Fruit fly (Drosophila melanogaster): ENCODE measurements around the gene Wnt4.

Gene Wnt4

dm6 chr2L:7258105-7258504, 18.9 kb downstream of the Wnt4 start (continued):
- TF ChIP-seq sima (GFP tag; optimal IDR thresholded peaks at IDR 0.05) (no peak), BtbVII (GFP tag; optimal IDR thresholded peaks at IDR 0.05) (peak; percentile 3), emc (GFP tag; optimal IDR thresholded peaks at IDR 0.05) (no peak), ci (GFP tag; IDR thresholded peaks at IDR 0.05) (peak; percentile 81), stc (GFP tag; IDR thresholded peaks at IDR 0.05) (no peak), zen2 (GFP tag; IDR thresholded peaks at IDR 0.05; ENCODE audit: partially characterized antibody) (no peak), ssp (GFP tag; IDR thresholded peaks at IDR 0.05) (peak; percentile 31; the same call in 1 of the 2 replicates), otp (GFP tag; IDR thresholded peaks at IDR 0.05) (no peak), CG12659 (GFP tag; optimal IDR thresholded peaks at IDR 0.05) (peak; percentile 24), CG31365 (tag; optimal IDR thresholded peaks at IDR 0.05) (no peak), CG2120 (GFP tag; optimal IDR thresholded peaks at IDR 0.05) (peak; percentile 50), Fer1 (GFP tag; optimal IDR thresholded peaks at IDR 0.05) (peak; percentile 32), CG1603 (tag; optimal IDR thresholded peaks at IDR 0.05) (peak; percentile 53), da (GFP tag; optimal IDR thresholded peaks at IDR 0.05) (peak; percentile 11), CG7271 (tag; optimal IDR thresholded peaks at IDR 0.05) (no peak), CoRest (tag; optimal IDR thresholded peaks at IDR 0.05) (peak; percentile 47), mam (GFP tag; optimal IDR thresholded peaks at IDR 0.05) (peak; percentile 55), pan (optimal IDR thresholded peaks at IDR 0.05) (no peak), pan (GFP tag; optimal IDR thresholded peaks at IDR 0.05 in 1 of 2, IDR thresholded peaks at IDR 0.05 in 1 of 2) (peak in 1 of 2 experiments; percentile 58), CG1529 (GFP tag; optimal IDR thresholded peaks at IDR 0.05) (no peak), pho (GFP tag; optimal IDR thresholded peaks at IDR 0.05) (peak; percentile 19), pros (GFP tag; optimal IDR thresholded peaks at IDR 0.05) (no peak), Awh (GFP tag; IDR thresholded peaks at IDR 0.05) (no peak), CG13296 (GFP tag; optimal IDR thresholded peaks at IDR 0.05) (no peak), CG10431 (GFP tag; optimal IDR thresholded peaks at IDR 0.05) (no peak), Taf1 (GFP tag; IDR thresholded peaks at IDR 0.05) (no peak), psq (GFP tag; optimal IDR thresholded peaks at IDR 0.05) (no peak), cas (GFP tag; IDR thresholded peaks at IDR 0.05) (no peak), NC2α (GFP tag; optimal IDR thresholded peaks at IDR 0.05) (no peak), phol (tag; optimal IDR thresholded peaks at IDR 0.05) (peak; percentile 46), CG14050 (GFP tag; IDR thresholded peaks at IDR 0.05) (peak; percentile 10; the same call in 1 of the 3 replicates), pnt (GFP tag; optimal IDR thresholded peaks at IDR 0.05) (peak; percentile 47), Doc2 (GFP tag; IDR thresholded peaks at IDR 0.05) (no peak), hkb (optimal IDR thresholded peaks at IDR 0.05) (no peak), hkb (GFP tag; IDR thresholded peaks at IDR 0.05) (no peak), CG4820 (GFP tag; optimal IDR thresholded peaks at IDR 0.05) (peak; percentile 35), corto (GFP tag; optimal IDR thresholded peaks at IDR 0.05) (no peak), Mrtf (GFP tag; IDR thresholded peaks at IDR 0.05) (peak; percentile 55; the same call in 2 of the 3 replicates), Dad (GFP tag; optimal IDR thresholded peaks at IDR 0.05) (no peak), CG17802 (tag; optimal IDR thresholded peaks at IDR 0.05) (peak; percentile 30), CG2199 (GFP tag; IDR thresholded peaks at IDR 0.05) (no peak), CG6254 (GFP tag; optimal IDR thresholded peaks at IDR 0.05) (no peak), Dbx (GFP tag; IDR thresholded peaks at IDR 0.05) (peak; percentile 47; the same call in 1 of the 3 replicates), CG12155 (GFP tag; optimal IDR thresholded peaks at IDR 0.05) (peak; percentile 14), CG3838 (GFP tag; optimal IDR thresholded peaks at IDR 0.05) (no peak), Stat92E (GFP tag; optimal IDR thresholded peaks at IDR 0.05) (no peak), hth (optimal IDR thresholded peaks at IDR 0.05) (no peak), fd102C (GFP tag; optimal IDR thresholded peaks at IDR 0.05) (no peak), ERR (GFP tag; optimal IDR thresholded peaks at IDR 0.05) (no peak), CG11696 (GFP tag; IDR thresholded peaks at IDR 0.05) (no peak), CG3065 (GFP tag; optimal IDR thresholded peaks at IDR 0.05) (no peak), pb (GFP tag; optimal IDR thresholded peaks at IDR 0.05) (peak; percentile 16), lola (GFP tag; optimal IDR thresholded peaks at IDR 0.05) (no peak)

All from whole organism, embryonic.